Worm (Caenorhabditis elegans): ENCODE results near the gene prcc-1.
A peak's percentile ranks its signal among the peaks of the same experiment; 100 is the strongest.
"Not testable (repeated sequence)": the region's sequence is repeated elsewhere in the genome, so short reads cannot be mapped to it uniquely, and the experiment has no call there.

Gene prcc-1

ce11 chrIV:13093677-13094076, at the start of gene prcc-1, which contains the start of gene C39E9.12 (continued):
- TF ChIP-seq K11D2.4 (GFP tag; IDR thresholded peaks at IDR 0.05), result no peak
- no peak for TF ChIP-seq akir-1 (GFP tag; optimal IDR thresholded peaks at IDR 0.05)
- peak; percentile 71 for TF ChIP-seq dox-1 (GFP tag; IDR thresholded peaks at IDR 0.05)
- TF ChIP-seq nhr-179 (tag; optimal IDR thresholded peaks at IDR 0.05), result no peak
- TF ChIP-seq bed-1 (GFP tag; IDR thresholded peaks at IDR 0.05), result no peak
- no peak; the same call in 1 of the 2 replicates for TF ChIP-seq hsf-1 (GFP tag; IDR thresholded peaks at IDR 0.05)
- TF ChIP-seq efl-1 (GFP tag; optimal IDR thresholded peaks at IDR 0.05), result peak; percentile 98
- peak; percentile 69 for TF ChIP-seq B0019.2 (GFP tag; conservative IDR thresholded peaks at IDR 0.05)

ce11 chrIV:13142254-13142653, 48.7 kb upstream of the prcc-1 start, which contains the start of gene spe-43:
Gene spe-43 (minus strand): TSS chrIV:13142354.
- TF ChIP-seq ceh-91 (GFP tag; IDR thresholded peaks at IDR 0.05), result no peak
- TF ChIP-seq sdz-38 (tag; optimal IDR thresholded peaks at IDR 0.05), result no peak
- TF ChIP-seq ceh-79 (tag; optimal IDR thresholded peaks at IDR 0.05), result no peak
- no peak for TF ChIP-seq nhr-120 (GFP tag; IDR thresholded peaks at IDR 0.05)
- TF ChIP-seq die-1 (tag; optimal IDR thresholded peaks at IDR 0.05), result no peak
- no peak for TF ChIP-seq D2030.7 (GFP tag; IDR thresholded peaks at IDR 0.05)

DNA sequence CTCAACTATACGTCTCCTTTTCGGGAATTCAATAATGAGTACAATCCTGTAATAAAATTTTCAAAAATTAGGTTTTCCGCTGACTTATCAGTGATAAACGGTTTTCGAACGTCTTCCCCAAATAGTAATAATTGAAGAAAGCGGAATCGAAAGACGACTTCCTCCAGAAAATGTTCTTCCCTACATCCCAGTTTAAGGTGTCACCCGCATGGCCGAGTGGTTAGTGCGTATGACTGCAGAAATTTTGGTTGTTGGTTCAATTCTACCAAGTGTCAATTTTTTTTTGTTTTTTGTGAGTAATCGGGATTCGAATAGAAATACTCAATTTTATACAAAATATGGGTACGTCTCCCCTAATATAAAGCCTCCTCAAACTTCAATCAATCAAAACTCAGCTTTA, 47.2 kb upstream of the prcc-1 start:
- TF ChIP-seq ceh-58 (GFP tag; IDR thresholded peaks at IDR 0.05), result 0 out of 2 replicates have a peak, but pooled peaks have one; percentile 20
- peak; percentile 49 for TF ChIP-seq dox-1 (GFP tag; IDR thresholded peaks at IDR 0.05)
- TF ChIP-seq madf-6 (GFP tag; IDR thresholded peaks at IDR 0.05), result peak; percentile 54; the same call in 1 of the 2 replicates
- peak; percentile 82 for TF ChIP-seq nfyb-1 (GFP tag; IDR thresholded peaks at IDR 0.05)
- peak; percentile 31; the same call in 1 of the 2 replicates for TF ChIP-seq ceh-100 (GFP tag; IDR thresholded peaks at IDR 0.05)
- TF ChIP-seq B0261.1 (tag; optimal IDR thresholded peaks at IDR 0.05), result peak; percentile 57
- peak; percentile 92 for TF ChIP-seq cebp-2 (GFP tag; IDR thresholded peaks at IDR 0.05)
- peak; percentile 42 for TF ChIP-seq rpc-1 (optimal IDR thresholded peaks at IDR 0.05)
- TF ChIP-seq rpc-1 (tag; optimal IDR thresholded peaks at IDR 0.05), result peak; percentile 63
- TF ChIP-seq pbrm-1 (GFP tag; IDR thresholded peaks at IDR 0.05), result peak; percentile 57
- peak; percentile 91 for TF ChIP-seq lin-26 (GFP tag; IDR thresholded peaks at IDR 0.05)
- 0 out of 2 replicates have a peak, but pooled peaks have one; percentile 26 for TF ChIP-seq D2030.7 (GFP tag; IDR thresholded peaks at IDR 0.05)
- peak; percentile 87 for TF ChIP-seq tbp1 (GFP tag; optimal IDR thresholded peaks at IDR 0.05)
- TF ChIP-seq snpc-4 (GFP tag; optimal IDR thresholded peaks at IDR 0.05), result not testable (repeated sequence)
- TF ChIP-seq snpc-4 (tag; optimal IDR thresholded peaks at IDR 0.05), result peak in 1 of 4 experiments; percentile 36
- TF ChIP-seq hmg-1.2 (GFP tag; IDR thresholded peaks at IDR 0.05), result peak; percentile 62
- TF ChIP-seq attf-6 (GFP tag; IDR thresholded peaks at IDR 0.05), result 0 out of 2 replicates have a peak, but pooled peaks have one; percentile 26

DNA sequence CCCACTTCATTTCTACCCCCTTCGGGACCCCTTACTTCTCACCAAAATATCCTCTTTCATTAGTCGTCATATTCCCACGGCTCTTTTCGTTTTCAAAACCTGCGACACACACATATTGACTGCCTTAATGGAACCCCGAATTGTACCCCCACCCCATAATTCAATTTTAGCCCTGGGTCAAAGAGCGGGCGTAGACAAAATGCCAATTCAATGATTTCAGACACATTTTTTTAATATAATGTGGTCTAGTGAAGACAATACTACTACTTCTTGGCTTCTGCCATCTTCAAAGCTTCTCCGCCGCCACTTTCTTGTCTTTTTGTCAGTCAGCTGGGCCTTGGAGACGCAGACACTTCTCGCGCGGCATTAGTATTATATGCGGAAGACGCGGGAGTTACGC, 34.1 kb upstream of the prcc-1 start:
- TF ChIP-seq cebp-2 (GFP tag; IDR thresholded peaks at IDR 0.05) (0 out of 2 replicates have a peak, but pooled peaks have one; percentile 51), nfyb-1 (GFP tag; IDR thresholded peaks at IDR 0.05) (no peak)

ce11 chrIV:13125999-13126398, 32.4 kb upstream of the prcc-1 start:
- no peak for TF ChIP-seq ets-4 (GFP tag; optimal IDR thresholded peaks at IDR 0.05)
- no peak for TF ChIP-seq ztf-18 (tag; optimal IDR thresholded peaks at IDR 0.05)
- TF ChIP-seq madf-8 (GFP tag; conservative IDR thresholded peaks at IDR 0.05), result no peak
- TF ChIP-seq B0035.1 (tag; optimal IDR thresholded peaks at IDR 0.05), result no peak
- no peak for TF ChIP-seq B0019.2 (GFP tag; conservative IDR thresholded peaks at IDR 0.05)
- 0 out of 2 replicates have a peak, but pooled peaks have one; percentile 41 for TF ChIP-seq cebp-2 (GFP tag; IDR thresholded peaks at IDR 0.05)
- TF ChIP-seq F55B11.4 (tag; optimal IDR thresholded peaks at IDR 0.05; ENCODE audit: borderline replicate concordance, insufficient read depth), result no peak
- TF ChIP-seq T07F8.4 (tag; optimal IDR thresholded peaks at IDR 0.05), result no peak
- TF ChIP-seq sdz-38 (tag; optimal IDR thresholded peaks at IDR 0.05), result no peak
- 0 out of 2 replicates have a peak, but pooled peaks have one; percentile 15 for TF ChIP-seq zfh-2 (GFP tag; conservative IDR thresholded peaks at IDR 0.05)
- no peak for TF ChIP-seq unc-130 (GFP tag; optimal IDR thresholded peaks at IDR 0.05)
- TF ChIP-seq B0261.1 (tag; optimal IDR thresholded peaks at IDR 0.05), result no peak
- no peak for TF ChIP-seq pbrm-1 (GFP tag; IDR thresholded peaks at IDR 0.05)
- no peak for TF ChIP-seq lin-54 (GFP tag; optimal IDR thresholded peaks at IDR 0.05)
